Fruit fly (Drosophila melanogaster) whole organism, prepupa: ENCODE data around the gene CheB38b.
A peak's percentile ranks its signal among the peaks of the same experiment; 100 is the strongest.

Source experiments
- Blimp-1 ChIP-seq: fragments of 200-800 bp; sonication (Bioruptor generic); optimal IDR thresholded peaks from 3 replicates; lab custom pipeline; 2017; ENCODE audit warnings: missing biosample characterization, missing genetic modification characterization, mild to moderate bottlenecking, moderate library complexity, missing genetic modification reagents
- CG10631 ChIP-seq: fragments of 200-800 bp; sonication (Bioruptor generic); optimal IDR thresholded peaks from 2 replicates; lab custom pipeline; 2016; ENCODE audit warnings: missing biosample characterization, missing genetic modification characterization
- CG10669 ChIP-seq: fragments of 200-800 bp; sonication (Bioruptor generic); optimal IDR thresholded peaks from 3 replicates; lab custom pipeline; 2018; ENCODE audit warnings: missing biosample characterization, mild to moderate bottlenecking, missing genetic modification characterization, moderate library complexity
- CG11762 ChIP-seq: fragments of 200-800 bp; sonication (Bioruptor generic); optimal IDR thresholded peaks from 3 replicates; lab custom pipeline; 2016; ENCODE audit warnings: missing biosample characterization, missing genetic modification characterization; ENCODE audit not compliant: insufficient read depth
- CG11902 ChIP-seq: fragments of 200-800 bp; sonication (Bioruptor generic); optimal IDR thresholded peaks from 3 replicates; lab custom pipeline; 2016; ENCODE audit warnings: missing biosample characterization, missing genetic modification characterization
- CG15336 ChIP-seq: fragments of 200-800 bp; sonication (Bioruptor generic); IDR thresholded peaks from 2 replicates; pipeline ENCODE4 v1.3.6; 2022; ENCODE audit warnings: missing biosample characterization, missing genetic modification characterization
- CG1621 ChIP-seq: fragments of 200-800 bp; sonication (Bioruptor generic); optimal IDR thresholded peaks from 3 replicates; lab custom pipeline; 2018; ENCODE audit warnings: missing biosample characterization, mild to moderate bottlenecking, missing genetic modification characterization
- CG16779 ChIP-seq: fragments of 200-800 bp; sonication (Bioruptor generic); optimal IDR thresholded peaks from 3 replicates; lab custom pipeline; 2017; ENCODE audit warnings: missing biosample characterization, mild to moderate bottlenecking, missing genetic modification characterization
- CG3032 ChIP-seq: fragments of 200-800 bp; optimal IDR thresholded peaks from 2 replicates; lab custom pipeline; 2019; ENCODE audit warnings: missing biosample characterization, mild to moderate bottlenecking, missing genetic modification characterization, moderate library complexity
- CG31627 ChIP-seq: fragments of 200-800 bp; sonication (Bioruptor generic); optimal IDR thresholded peaks from 3 replicates; lab custom pipeline; 2016; ENCODE audit warnings: missing biosample characterization, missing genetic modification characterization
- CG32006 ChIP-seq: fragments of 200-800 bp; sonication (Bioruptor generic); optimal IDR thresholded peaks from 3 replicates; lab custom pipeline; 2017; ENCODE audit warnings: missing biosample characterization, mild to moderate bottlenecking, missing genetic modification characterization
- CG34406 ChIP-seq: fragments of 200-800 bp; sonication (Bioruptor generic); optimal IDR thresholded peaks from 3 replicates; lab custom pipeline; 2016; ENCODE audit warnings: missing biosample characterization, missing genetic modification characterization
- CG3919 ChIP-seq: fragments of 200-800 bp; sonication (Bioruptor generic); optimal IDR thresholded peaks from 3 replicates; lab custom pipeline; 2016; ENCODE audit warnings: missing biosample characterization, missing genetic modification characterization
- CG4318 ChIP-seq: fragments of 200-800 bp; sonication (Bioruptor generic); optimal IDR thresholded peaks from 3 replicates; lab custom pipeline; 2017; ENCODE audit warnings: missing biosample characterization, mild to moderate bottlenecking, missing genetic modification characterization
- CG6163 ChIP-seq: fragments of 200-800 bp; sonication (Bioruptor generic); IDR thresholded peaks from 3 replicates; pipeline ENCODE4 v1.3.6; 2022; ENCODE audit warnings: missing biosample characterization, missing genetic modification characterization
- CG6276 ChIP-seq: fragments of 200-800 bp; sonication (Bioruptor generic); optimal IDR thresholded peaks from 2 replicates; lab custom pipeline; 2017; ENCODE audit warnings: missing biosample characterization, mild to moderate bottlenecking, missing genetic modification characterization
- CG6792 ChIP-seq: fragments of 200-800 bp; sonication (Bioruptor generic); optimal IDR thresholded peaks from 3 replicates; lab custom pipeline; 2016; ENCODE audit warnings: missing biosample characterization, missing genetic modification characterization
- CG6808 ChIP-seq: fragments of 200-800 bp; sonication (Bioruptor generic); optimal IDR thresholded peaks from 3 replicates; lab custom pipeline; 2017; ENCODE audit warnings: missing biosample characterization, missing genetic modification characterization, mild to moderate bottlenecking, moderate library complexity, missing genetic modification reagents
- CG6854 ChIP-seq: fragments of 200-800 bp; sonication (Bioruptor generic); optimal IDR thresholded peaks from 2 replicates; lab custom pipeline; 2017; ENCODE audit warnings: missing biosample characterization, mild to moderate bottlenecking, missing genetic modification characterization
- CG7368 ChIP-seq: fragments of 200-800 bp; sonication (Bioruptor generic); optimal IDR thresholded peaks from 3 replicates; lab custom pipeline; 2016; ENCODE audit warnings: missing biosample characterization, missing genetic modification characterization
- CG8119 ChIP-seq: fragments of 200-800 bp; sonication (Bioruptor generic); IDR thresholded peaks from 3 replicates; pipeline ENCODE4 v1.3.6; 2022; ENCODE audit warnings: missing biosample characterization, missing genetic modification characterization
- CG8632 ChIP-seq: fragments of 200-800 bp; sonication (Bioruptor generic); optimal IDR thresholded peaks from 3 replicates; lab custom pipeline; 2016; ENCODE audit warnings: missing biosample characterization, missing genetic modification characterization
- CG9139 ChIP-seq: fragments of 200-800 bp; sonication (Bioruptor generic); optimal IDR thresholded peaks from 3 replicates; lab custom pipeline; 2017; ENCODE audit warnings: missing biosample characterization, mild to moderate bottlenecking, missing genetic modification characterization
- Eip75B ChIP-seq: fragments of 200-800 bp; sonication (Bioruptor generic); optimal IDR thresholded peaks from 3 replicates; lab custom pipeline; 2016; ENCODE audit warnings: missing biosample characterization, missing genetic modification characterization
- Eip78C ChIP-seq: fragments of 200-800 bp; sonication (Bioruptor generic); peaks from one replicate; lab custom pipeline; 2016; ENCODE audit warnings: missing biosample characterization, missing genetic modification characterization
- Eip93F ChIP-seq: fragments of 200-800 bp; sonication (Bioruptor generic); optimal IDR thresholded peaks from 2 replicates; lab custom pipeline; 2016; ENCODE audit warnings: missing biosample characterization, mild to moderate bottlenecking, missing genetic modification characterization
- Ets21C ChIP-seq: fragments of 200-800 bp; sonication (Bioruptor generic); optimal IDR thresholded peaks from 3 replicates; lab custom pipeline; 2016; ENCODE audit warnings: missing biosample characterization, missing genetic modification characterization
- Ets96B ChIP-seq: fragments of 200-800 bp; optimal IDR thresholded peaks from 2 replicates; lab custom pipeline; 2019; ENCODE audit warnings: missing biosample characterization, mild to moderate bottlenecking, missing genetic modification characterization, moderate library complexity
- Gug ChIP-seq: fragments of 200-800 bp; sonication (Bioruptor generic); IDR thresholded peaks from 2 replicates; pipeline ENCODE4 v1.3.6; 2022; ENCODE audit warnings: missing biosample characterization, missing genetic modification characterization
- Hr38 ChIP-seq: sonication (Bioruptor generic); optimal IDR thresholded peaks from 2 replicates; lab custom pipeline; 2016; ENCODE audit warnings: missing biosample characterization, missing genetic modification characterization
- Hr39 ChIP-seq: fragments of 200-800 bp; sonication (Bioruptor generic); optimal IDR thresholded peaks from 2 replicates; lab custom pipeline; 2016; ENCODE audit warnings: missing biosample characterization, missing genetic modification characterization
- Hr4 ChIP-seq: fragments of 200-800 bp; sonication (Bioruptor generic); optimal IDR thresholded peaks from 3 replicates; lab custom pipeline; 2016; ENCODE audit warnings: missing biosample characterization, missing genetic modification characterization
- Lpt ChIP-seq: fragments of 200-800 bp; sonication (Bioruptor generic); optimal IDR thresholded peaks from 3 replicates; lab custom pipeline; 2016; ENCODE audit warnings: missing biosample characterization, missing genetic modification characterization
- Met ChIP-seq: fragments of 200-800 bp; sonication (Bioruptor generic); optimal IDR thresholded peaks from 3 replicates; lab custom pipeline; 2016; ENCODE audit warnings: missing biosample characterization, missing genetic modification characterization
- OdsH ChIP-seq: fragments of 200-800 bp; sonication (Bioruptor generic); optimal IDR thresholded peaks from 3 replicates; lab custom pipeline; 2016; ENCODE audit warnings: missing biosample characterization, missing genetic modification characterization
- Smox ChIP-seq: fragments of 200-800 bp; sonication (Bioruptor generic); optimal IDR thresholded peaks from 3 replicates; lab custom pipeline; 2016; ENCODE audit warnings: missing biosample characterization, missing genetic modification characterization
- Sox15 ChIP-seq: fragments of 200-800 bp; sonication (Bioruptor generic); optimal IDR thresholded peaks from 3 replicates; lab custom pipeline; 2016; ENCODE audit warnings: missing biosample characterization, missing genetic modification characterization
- achi ChIP-seq: fragments of 200-800 bp; sonication (Bioruptor generic); optimal IDR thresholded peaks from 3 replicates; lab custom pipeline; 2016; ENCODE audit warnings: missing biosample characterization, missing genetic modification characterization
- acj6 ChIP-seq: fragments of 200-800 bp; sonication (Bioruptor generic); optimal IDR thresholded peaks from 3 replicates; lab custom pipeline; 2016; ENCODE audit warnings: missing biosample characterization, missing genetic modification characterization
- dac ChIP-seq: fragments of 200-800 bp; sonication (Bioruptor generic); optimal IDR thresholded peaks from 2 replicates; lab custom pipeline; 2017; ENCODE audit warnings: missing biosample characterization, mild to moderate bottlenecking, missing genetic modification characterization
- eg ChIP-seq: fragments of 200-800 bp; sonication (Bioruptor generic); IDR thresholded peaks from 3 replicates; pipeline ENCODE4 v1.3.6; 2022; ENCODE audit warnings: missing biosample characterization, missing genetic modification characterization
- esn ChIP-seq: fragments of 200-800 bp; sonication (Bioruptor generic); optimal IDR thresholded peaks from 2 replicates; lab custom pipeline; 2016; ENCODE audit warnings: missing biosample characterization, mild to moderate bottlenecking, missing genetic modification characterization, moderate library complexity
- fd59A ChIP-seq: fragments of 200-800 bp; sonication (Bioruptor generic); optimal IDR thresholded peaks from 2 replicates; lab custom pipeline; 2017; ENCODE audit warnings: missing biosample characterization, mild to moderate bottlenecking, missing genetic modification characterization, missing genetic modification reagents
- fd85E ChIP-seq: fragments of 200-800 bp; sonication (Bioruptor generic); optimal IDR thresholded peaks from 3 replicates; lab custom pipeline; 2016; ENCODE audit warnings: missing biosample characterization, missing genetic modification characterization
- fkh ChIP-seq: fragments of 200-800 bp; sonication (Bioruptor generic); optimal IDR thresholded peaks from 3 replicates; lab custom pipeline; 2017; ENCODE audit warnings: missing biosample characterization, mild to moderate bottlenecking, missing genetic modification characterization, moderate library complexity
- lz ChIP-seq: fragments of 200-800 bp; sonication (Bioruptor generic); optimal IDR thresholded peaks from 3 replicates; lab custom pipeline; 2016; ENCODE audit warnings: missing biosample characterization, missing genetic modification characterization
- net ChIP-seq: fragments of 200-800 bp; sonication (Bioruptor generic); optimal IDR thresholded peaks from 3 replicates; lab custom pipeline; 2016; ENCODE audit warnings: missing biosample characterization, missing genetic modification characterization
- salr ChIP-seq, 2 experiments: fragments of 200-800 bp; sonication (Bioruptor generic); optimal IDR thresholded peaks; 3 replicates each; lab custom pipeline; 2016 to 2018; ENCODE audit warnings: missing biosample characterization in 2 of 2, missing genetic modification characterization in 2 of 2, mild to moderate bottlenecking in 1 of 2
- spab ChIP-seq: fragments of 200-800 bp; sonication (Bioruptor generic); optimal IDR thresholded peaks from 2 replicates; lab custom pipeline; 2017; ENCODE audit warnings: missing biosample characterization, mild to moderate bottlenecking, missing genetic modification characterization, missing genetic modification reagents
- ss ChIP-seq, 2 experiments: fragments of 200-800 bp; sonication (Bioruptor generic); optimal IDR thresholded peaks; 2 replicates in 1 of 2; 3 replicates in 1 of 2; lab custom pipeline; 2017 to 2018; ENCODE audit warnings: mild to moderate bottlenecking in 2 of 2, missing biosample characterization in 2 of 2, missing genetic modification characterization in 2 of 2, moderate library complexity in 1 of 2
- svp ChIP-seq: fragments of 200-800 bp; sonication (Bioruptor generic); peaks from one replicate; lab custom pipeline; 2016; ENCODE audit warnings: missing biosample characterization, missing genetic modification characterization
- topi ChIP-seq: fragments of 200-800 bp; sonication (Bioruptor generic); optimal IDR thresholded peaks from 3 replicates; lab custom pipeline; 2016; ENCODE audit warnings: missing biosample characterization, missing genetic modification characterization
- vri ChIP-seq: fragments of 200-800 bp; sonication (Bioruptor generic); optimal IDR thresholded peaks from 3 replicates; lab custom pipeline; 2016; ENCODE audit warnings: missing biosample characterization, mild to moderate bottlenecking, missing genetic modification characterization

CheB38b gene

DNA sequence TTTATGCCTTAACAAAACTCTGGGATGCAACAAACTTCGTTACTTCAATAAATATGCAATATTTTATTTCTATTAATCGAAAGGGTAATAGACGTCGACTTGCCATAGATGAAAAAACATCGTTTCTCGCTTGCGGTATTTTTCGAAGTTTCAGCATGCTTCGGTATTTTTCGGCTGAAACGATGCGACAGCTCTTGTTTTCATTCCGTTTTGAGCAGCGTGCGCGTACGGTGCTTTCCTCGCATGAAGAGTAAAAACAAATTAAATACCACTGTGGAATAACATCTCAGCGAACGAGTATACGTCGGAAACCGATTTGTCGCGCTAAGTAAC lies 19.6 kb downstream of the CheB38b start, which contains the start of gene CG9328:
Gene CG9328 (plus strand): TSS at position 201 of the 333 bp plus-strand sequence.
- no peak for TF ChIP-seq CG11902 (GFP tag; lab: Kevin White, UChicago)
- peak; percentile 50 for TF ChIP-seq CG10631 (GFP tag; lab: Kevin White, UChicago)
- TF ChIP-seq CG6276: no peak
- TF ChIP-seq Ets21C (GFP tag; lab: Kevin White, UChicago): peak; percentile 6
- no peak for TF ChIP-seq Blimp-1
- peak; percentile 58 for TF ChIP-seq Eip75B (GFP tag; lab: Kevin White, UChicago)
- peak; percentile 54 for TF ChIP-seq CG31627 (GFP tag; lab: Kevin White, UChicago)
- TF ChIP-seq CG7368 (GFP tag; lab: Kevin White, UChicago): no peak
- TF ChIP-seq Gug: 0 out of 2 replicates have a peak, but pooled peaks have one; percentile 25
- peak; percentile 26 for TF ChIP-seq CG6854 (GFP tag; lab: Kevin White, UChicago)
- peak; percentile 22 for TF ChIP-seq CG6792
- peak; percentile 83 for TF ChIP-seq Eip78C
- no peak for TF ChIP-seq fd59A (GFP tag; lab: Kevin White, UChicago)
- TF ChIP-seq CG4318: no peak
- no peak for TF ChIP-seq Lpt (GFP tag; lab: Kevin White, UChicago)
- no peak for TF ChIP-seq achi (GFP tag; lab: Kevin White, UChicago)
- TF ChIP-seq fd85E (GFP tag; lab: Kevin White, UChicago): peak; percentile 50
- TF ChIP-seq Eip93F (GFP tag; lab: Kevin White, UChicago): no peak
- TF ChIP-seq CG9139 (GFP tag; lab: Kevin White, UChicago): peak; percentile 15
- TF ChIP-seq CG34406 (GFP tag; lab: Kevin White, UChicago): peak; percentile 31
- TF ChIP-seq vri (GFP tag; lab: Kevin White, UChicago): peak; percentile 39
- no peak for TF ChIP-seq Hr38 (GFP tag; lab: Kevin White, UChicago)
- peak; percentile 47 for TF ChIP-seq Hr4 (GFP tag; lab: Kevin White, UChicago)
- TF ChIP-seq CG32006: no peak
- TF ChIP-seq Smox: peak; percentile 62
- TF ChIP-seq CG6163 (GFP tag; lab: Robert Waterston, UW): peak; percentile 74
- TF ChIP-seq CG8632 (GFP tag; lab: Kevin White, UChicago): no peak
- TF ChIP-seq CG6808 (GFP tag; lab: Kevin White, UChicago): no peak
- peak in 1 of 2 experiments; percentile 13 for TF ChIP-seq salr (GFP tag; optimal IDR thresholded peaks at IDR 0.05; lab: Kevin White, UChicago)
- peak; percentile 49 for TF ChIP-seq CG3919 (GFP tag; lab: Kevin White, UChicago)
- peak; percentile 39 for TF ChIP-seq lz (GFP tag; lab: Kevin White, UChicago)
- TF ChIP-seq dac (GFP tag; lab: Kevin White, UChicago): no peak
- TF ChIP-seq Met (GFP tag; lab: Kevin White, UChicago): peak; percentile 63
- TF ChIP-seq CG3032 (tag; lab: Kevin White, UChicago): peak; percentile 47
- TF ChIP-seq Ets96B (tag; lab: Kevin White, UChicago): peak; percentile 13
- peak; percentile 18 for TF ChIP-seq fkh (GFP tag; lab: Kevin White, UChicago)
- TF ChIP-seq CG11762 (GFP tag; lab: Kevin White, UChicago): peak; percentile 15
- peak; percentile 13 for TF ChIP-seq net (GFP tag; lab: Kevin White, UChicago)
- TF ChIP-seq CG10669 (GFP tag; lab: Kevin White, UChicago): peak; percentile 41
- TF ChIP-seq topi (GFP tag; lab: Kevin White, UChicago): peak; percentile 50
- peak; percentile 51 for TF ChIP-seq esn (GFP tag; lab: Kevin White, UChicago)
- TF ChIP-seq acj6 (GFP tag; lab: Kevin White, UChicago): peak; percentile 36
- peak; percentile 22; the same call in 1 of the 2 replicates for TF ChIP-seq CG15336 (GFP tag; lab: Robert Waterston, UW)
- TF ChIP-seq CG16779 (tag; lab: Kevin White, UChicago): peak; percentile 34
- TF ChIP-seq ss (GFP tag; optimal IDR thresholded peaks at IDR 0.05; lab: Kevin White, UChicago): peak in 1 of 2 experiments; percentile 30
- peak; percentile 22 for TF ChIP-seq CG1621
- TF ChIP-seq eg (GFP tag; lab: Robert Waterston, UW): no peak; the same call in 1 of the 3 replicates
- peak; percentile 40 for TF ChIP-seq Hr39
- no peak for TF ChIP-seq CG8119 (GFP tag; lab: Robert Waterston, UW)
- no peak for TF ChIP-seq Sox15
- peak; percentile 2 for TF ChIP-seq spab (GFP tag; lab: Kevin White, UChicago)
- TF ChIP-seq OdsH: peak; percentile 50
- TF ChIP-seq svp (GFP tag; lab: Kevin White, UChicago): peak; percentile 68
